Worm (Caenorhabditis elegans) whole organism, L1 larva: ENCODE measurements around the gene math-31.

Experiments used
- ama-1 ChIP-seq: fragments of 150-350 bp; optimal IDR thresholded peaks from 2 replicates; lab custom pipeline; 2014
- fkh-4 ChIP-seq: sonication (generic microtip); optimal IDR thresholded peaks from 2 replicates; lab custom pipeline; 2016; ENCODE audit warnings: missing compliant biosample characterization, missing genetic modification characterization, borderline replicate concordance
- jun-1 ChIP-seq: fragments of 150-350 bp; optimal IDR thresholded peaks from 2 replicates; lab custom pipeline; 2014; ENCODE audit warnings: missing biosample characterization, missing genetic modification reagents, missing genetic modification characterization
- lin-14 ChIP-seq: fragments of 200-800 bp; sonication (Bioruptor generic); optimal IDR thresholded peaks from 2 replicates; lab custom pipeline; 2018; ENCODE audit warnings: mild to moderate bottlenecking, missing genetic modification characterization, moderate library complexity, missing compliant biosample characterization
- lin-15B ChIP-seq: fragments of 150-350 bp; sonication (generic microtip); optimal IDR thresholded peaks from 3 replicates; lab custom pipeline; 2014; ENCODE audit warnings: missing biosample characterization, missing genetic modification characterization
- lin-35 ChIP-seq, 2 experiments: fragments of 150-350 bp; optimal IDR thresholded peaks; 2 replicates each; lab custom pipeline; 2014; ENCODE audit warnings: missing biosample characterization in 2 of 2, missing genetic modification characterization in 2 of 2, missing genetic modification reagents in 2 of 2
- lin-39 ChIP-seq: fragments of 150-350 bp; optimal IDR thresholded peaks from 2 replicates; lab custom pipeline; 2014; ENCODE audit warnings: missing biosample characterization, missing genetic modification reagents, missing genetic modification characterization
- mdl-1 ChIP-seq, 2 experiments: fragments of 150-350 bp; optimal IDR thresholded peaks; 2 replicates each; lab custom pipeline; 2014 to 2017; ENCODE audit warnings: missing biosample characterization in 2 of 2, missing genetic modification characterization in 2 of 2, inconsistent platforms in 1 of 2
- nhr-76 ChIP-seq: sonication (generic microtip); optimal IDR thresholded peaks from 2 replicates; lab custom pipeline; 2017; ENCODE audit warnings: missing biosample characterization, missing genetic modification characterization
- rnt-1 ChIP-seq: sonication (generic microtip); optimal IDR thresholded peaks from 2 replicates; lab custom pipeline; 2016; ENCODE audit warnings: mild to moderate bottlenecking, missing genetic modification characterization, moderate library complexity, missing compliant biosample characterization
- snpc-4 ChIP-seq: fragments of 150-350 bp; optimal IDR thresholded peaks from 2 replicates; lab custom pipeline; 2014; ENCODE audit warnings: missing biosample characterization, missing genetic modification characterization
- sox-4 ChIP-seq: sonication (generic microtip); optimal IDR thresholded peaks from 2 replicates; lab custom pipeline; 2016; ENCODE audit warnings: missing genetic modification characterization, missing compliant biosample characterization
- unc-130 ChIP-seq: fragments of 150-350 bp; optimal IDR thresholded peaks from 2 replicates; lab custom pipeline; 2017; ENCODE audit warnings: missing biosample characterization, missing genetic modification characterization, inconsistent platforms
- unc-98 ChIP-seq: fragments of 200-800 bp; sonication (Bioruptor generic); IDR thresholded peaks from 2 replicates; pipeline ENCODE4 v1.3.6; 2022; ENCODE audit warnings: missing genetic modification characterization, missing compliant biosample characterization

DNA sequence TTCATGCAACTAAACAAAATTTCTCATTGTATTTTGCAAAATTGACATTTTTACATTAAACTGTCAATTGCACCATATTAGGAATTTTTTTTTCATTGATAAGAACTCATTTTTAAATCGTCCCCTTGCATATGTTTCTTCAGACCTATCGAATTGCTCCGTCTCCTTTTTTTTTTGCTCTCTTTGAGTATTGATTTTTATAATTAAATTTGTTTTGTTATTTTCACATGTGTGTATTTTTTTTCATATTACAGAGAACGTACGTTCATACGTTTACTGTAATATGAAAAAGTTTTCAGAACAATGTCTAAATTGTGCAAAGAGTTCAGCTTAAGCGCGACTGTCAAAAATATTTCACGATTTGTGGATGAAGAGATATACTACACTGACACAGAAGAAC, 43.5 kb downstream of the math-31 start, which contains the start of gene math-14:
- TF ChIP-seq fkh-4 (tag; lab: Kevin White, UChicago) (no peak), sox-4 (no peak), unc-130 (tag; lab: Kevin White, UChicago) (no peak), snpc-4 (tag; lab: Kevin White, UChicago) (no peak), mdl-1 (tag; optimal IDR thresholded peaks at IDR 0.05; lab: Kevin White, UChicago) (no peak), ama-1 (no peak), nhr-76 (tag; lab: Kevin White, UChicago) (no peak), unc-98 (GFP tag; lab: Robert Waterston, UW) (no peak), lin-15B (tag; lab: Kevin White, UChicago) (no peak), lin-35 (GFP tag; optimal IDR thresholded peaks at IDR 0.05; lab: Kevin White, UChicago) (no peak), lin-14 (GFP tag; lab: Kevin White, UChicago) (no peak), rnt-1 (tag; lab: Kevin White, UChicago) (no peak), lin-39 (tag; lab: Kevin White, UChicago) (no peak), jun-1 (tag; lab: Kevin White, UChicago) (no peak)
